Worm (Caenorhabditis elegans): ENCODE results near the gene oac-50.

oac-50 gene

DNA sequence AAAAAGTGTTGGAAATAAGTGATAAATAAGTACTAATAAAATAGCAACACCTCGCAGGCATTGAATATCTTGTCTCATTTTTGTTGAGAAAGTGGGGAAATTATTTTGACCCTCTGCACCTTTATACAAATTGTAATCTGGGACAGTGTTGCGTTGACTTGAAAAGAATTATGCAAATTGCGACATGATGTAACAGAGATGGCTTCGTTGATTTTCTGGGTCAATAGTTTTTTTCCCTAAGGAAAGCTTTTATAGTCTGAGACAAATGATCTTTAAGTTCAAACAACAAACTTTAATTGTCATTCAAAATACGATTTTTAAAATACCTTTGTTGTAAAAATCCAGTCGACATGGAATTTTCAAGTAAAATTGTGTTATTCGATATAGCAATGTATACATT lies 48.6 kb downstream of the oac-50 start, which contains the start of gene bus-1:
TSS of gene bus-1 (minus strand) at position 101 of the 400 bp plus-strand sequence.
- TF ChIP-seq unc-39 (tag; optimal IDR thresholded peaks at IDR 0.05) (no peak), fkh-10 (GFP tag; optimal IDR thresholded peaks at IDR 0.05) (no peak), nhr-76 (tag; optimal IDR thresholded peaks at IDR 0.05) (no peak), nhr-11 (tag; optimal IDR thresholded peaks at IDR 0.05) (no peak), pqm-1 (tag; optimal IDR thresholded peaks at IDR 0.05) (no peak)

DNA sequence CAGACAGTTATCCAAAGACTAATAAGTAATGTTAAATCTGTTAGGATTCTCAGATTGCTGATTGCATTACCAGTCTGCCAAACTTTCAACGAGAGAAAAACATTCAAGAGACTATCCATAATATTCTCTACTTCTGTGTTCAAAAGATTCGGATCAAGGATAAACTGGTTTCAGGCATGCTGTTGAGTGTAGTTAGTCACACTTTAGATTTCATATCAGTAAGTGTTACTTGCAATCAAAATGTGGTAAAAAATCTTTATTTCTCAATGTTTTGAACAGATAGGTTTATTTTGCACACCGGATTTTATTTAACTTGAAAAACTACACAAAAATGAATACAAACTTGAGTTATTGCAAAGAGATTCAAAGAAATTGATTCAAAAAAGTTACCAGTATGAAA lies 51.3 kb downstream of the oac-50 start, which contains the start of gene oac-41:
TSS of gene oac-41 (minus strand) at position 101 of the 400 bp plus-strand sequence.
- TF ChIP-seq ztf-11 (tag; optimal IDR thresholded peaks at IDR 0.05) (no peak), skn-1 (tag; optimal IDR thresholded peaks at IDR 0.05) (no peak), eor-1 (tag; optimal IDR thresholded peaks at IDR 0.05) (no peak), hmg-11 (tag; optimal IDR thresholded peaks at IDR 0.05) (no peak)
